Worm (Caenorhabditis elegans): ENCODE measurements around the gene T02H6.4.

DNA sequence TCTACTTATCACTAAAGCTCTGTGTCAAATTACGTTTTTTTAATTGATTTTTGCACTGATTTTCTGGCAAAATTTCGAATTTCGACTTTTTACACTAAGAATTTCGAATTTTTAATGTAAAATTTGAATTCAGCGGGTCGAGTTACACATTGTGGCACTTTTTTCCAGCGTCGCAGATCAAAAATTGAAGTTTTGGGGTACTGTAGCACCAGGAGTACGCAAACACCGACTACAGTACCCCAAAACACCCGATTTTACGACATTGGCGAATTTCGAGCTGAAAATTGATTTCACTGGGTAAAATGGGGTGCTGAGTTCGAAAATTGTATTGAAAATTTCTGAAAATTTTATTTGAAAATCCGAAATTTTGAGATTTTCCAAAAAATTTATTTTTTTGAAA lies 42.5 kb downstream of the T02H6.4 start:
- TF ChIP-seq unc-55 (GFP tag; optimal IDR thresholded peaks at IDR 0.05) (no peak), hlh-13 (GFP tag; optimal IDR thresholded peaks at IDR 0.05) (no peak), pha-4 (tag; optimal IDR thresholded peaks at IDR 0.05) (no peak), ama-1 (optimal IDR thresholded peaks at IDR 0.05) (no peak), dve-1 (tag; optimal IDR thresholded peaks at IDR 0.05) (no peak), rnt-1 (tag; optimal IDR thresholded peaks at IDR 0.05) (no peak), hlh-8 (tag; optimal IDR thresholded peaks at IDR 0.05) (no peak), lin-11 (tag; optimal IDR thresholded peaks at IDR 0.05) (no peak), pqm-1 (tag; optimal IDR thresholded peaks at IDR 0.05) (no peak), sox-4 (tag; optimal IDR thresholded peaks at IDR 0.05) (no peak), sdc-2 (tag; optimal IDR thresholded peaks at IDR 0.05) (no peak), hlh-30 (tag; optimal IDR thresholded peaks at IDR 0.05; ENCODE audit: insufficient read depth) (no peak), fkh-10 (GFP tag; optimal IDR thresholded peaks at IDR 0.05) (no peak), ceh-2 (tag; optimal IDR thresholded peaks at IDR 0.05) (no peak)
